Worm (Caenorhabditis elegans): ENCODE data around the gene F56D6.9.

- TF ChIP-seq nhr-237 (tag; optimal IDR thresholded peaks at IDR 0.05): no peak
- no peak for TF ChIP-seq lin-32 (GFP tag; optimal IDR thresholded peaks at IDR 0.05)
- TF ChIP-seq snpc-4 (tag; optimal IDR thresholded peaks at IDR 0.05): no peak
- TF ChIP-seq nhr-12 (tag; optimal IDR thresholded peaks at IDR 0.05): no peak
- TF ChIP-seq elt-1 (tag; optimal IDR thresholded peaks at IDR 0.05; ENCODE audit: borderline replicate concordance, insufficient read depth): no peak
These were observed 18.9 kb upstream of the F56D6.9 start for ce11 chrIV:3873195-3873594.
